Fruit fly (Drosophila melanogaster) whole organism, embryonic: ENCODE data around the gene CG9586.

Source experiments
- Adf1 ChIP-seq: fragments of 200-800 bp; sonication (Bioruptor generic); IDR thresholded peaks from 2 replicates; pipeline ENCODE4 v1.3.6; 2022; ENCODE audit warnings: missing biosample characterization, missing genetic modification characterization
- Awh ChIP-seq: fragments of 200-800 bp; sonication (Bioruptor generic); IDR thresholded peaks from 2 replicates; pipeline ENCODE4, ENCODE4 v1.3.6; 2022; ENCODE audit warnings: missing biosample characterization, missing genetic modification characterization
- B-H2 ChIP-seq: fragments of 200-800 bp; sonication (Bioruptor generic); optimal IDR thresholded peaks from 2 replicates; lab custom pipeline; 2018; ENCODE audit warnings: missing biosample characterization, mild to moderate bottlenecking, missing genetic modification characterization
- CG10543 ChIP-seq: fragments of 200-800 bp; sonication (Bioruptor generic); optimal IDR thresholded peaks from 3 replicates; lab custom pipeline; 2017; ENCODE audit warnings: missing biosample characterization, mild to moderate bottlenecking, missing genetic modification characterization, moderate library complexity
- CG11093 ChIP-seq: fragments of 200-800 bp; sonication (Bioruptor generic); IDR thresholded peaks from 3 replicates; pipeline ENCODE4 v1.3.6; 2022; ENCODE audit warnings: missing biosample characterization, missing genetic modification characterization
- CG11695 ChIP-seq: fragments of 200-800 bp; sonication (Bioruptor generic); IDR thresholded peaks from 3 replicates; pipeline ENCODE4 v1.3.6; 2022; ENCODE audit warnings: missing biosample characterization, missing genetic modification characterization
- CG14014 ChIP-seq: fragments of 200-800 bp; sonication (Bioruptor generic); IDR thresholded peaks from 2 replicates; pipeline ENCODE4 v1.3.6; 2022; ENCODE audit warnings: missing biosample characterization, missing genetic modification characterization
- CG16813 ChIP-seq: fragments of 200-800 bp; sonication (Bioruptor generic); IDR thresholded peaks from 3 replicates; pipeline ENCODE4 v1.3.6; 2022; ENCODE audit warnings: missing biosample characterization, missing genetic modification characterization; ENCODE audit not compliant: partially characterized antibody
- CG17385 ChIP-seq: fragments of 200-800 bp; sonication (Bioruptor generic); optimal IDR thresholded peaks from 3 replicates; lab custom pipeline; 2018; ENCODE audit warnings: missing biosample characterization, mild to moderate bottlenecking, missing genetic modification characterization
- CG17568 ChIP-seq: fragments of 200-800 bp; sonication (Bioruptor generic); optimal IDR thresholded peaks from 2 replicates; lab custom pipeline; 2018; ENCODE audit warnings: missing biosample characterization, mild to moderate bottlenecking, missing genetic modification characterization, moderate library complexity
- CG31224 ChIP-seq: fragments of 200-800 bp; sonication (Bioruptor generic); IDR thresholded peaks from 2 replicates; pipeline ENCODE4 v1.3.6; 2022; ENCODE audit warnings: missing biosample characterization, missing genetic modification characterization
- CG34422 ChIP-seq: fragments of 200-800 bp; sonication (Bioruptor generic); IDR thresholded peaks from 3 replicates; pipeline ENCODE4 v1.3.6; 2022; ENCODE audit warnings: missing biosample characterization, missing genetic modification characterization
- CG6813 ChIP-seq: fragments of 200-800 bp; sonication (Bioruptor generic); optimal IDR thresholded peaks from 2 replicates; lab custom pipeline; 2017; ENCODE audit warnings: missing biosample characterization, missing genetic modification characterization, mild to moderate bottlenecking, moderate library complexity, missing genetic modification reagents
- CG8765 ChIP-seq: fragments of 200-800 bp; sonication (Bioruptor generic); IDR thresholded peaks from 2 replicates; pipeline ENCODE4 v1.3.6; 2022; ENCODE audit warnings: missing biosample characterization, missing genetic modification characterization
- CrebB ChIP-seq: fragments of 200-800 bp; sonication (Bioruptor generic); optimal IDR thresholded peaks from 3 replicates; lab custom pipeline; 2018; ENCODE audit warnings: missing biosample characterization, mild to moderate bottlenecking, missing genetic modification characterization
- Dbx ChIP-seq: fragments of 200-800 bp; sonication (Bioruptor generic); IDR thresholded peaks from 3 replicates; pipeline ENCODE4 v1.3.6; 2022; ENCODE audit warnings: missing biosample characterization, missing genetic modification characterization
- Drgx ChIP-seq: fragments of 200-800 bp; sonication (Bioruptor generic); IDR thresholded peaks from 2 replicates; pipeline ENCODE4 v1.3.6; 2022; ENCODE audit warnings: missing biosample characterization, missing genetic modification characterization
- Hey ChIP-seq: fragments of 200-800 bp; sonication (Bioruptor generic); optimal IDR thresholded peaks from 3 replicates; lab custom pipeline; 2018; ENCODE audit warnings: missing biosample characterization, mild to moderate bottlenecking, missing genetic modification characterization
- Med ChIP-seq: fragments of 200-800 bp; sonication (Bioruptor generic); peaks from one replicate; lab custom pipeline; 2016; ENCODE audit warnings: missing biosample characterization, missing genetic modification characterization, mild to moderate bottlenecking, inconsistent platforms, moderate library complexity
- NfI ChIP-seq: fragments of 200-800 bp; sonication (Bioruptor generic); optimal IDR thresholded peaks from 3 replicates; lab custom pipeline; 2018; ENCODE audit warnings: missing biosample characterization, mild to moderate bottlenecking, missing genetic modification characterization, moderate library complexity
- Oaz ChIP-seq: fragments of 200-800 bp; sonication (Bioruptor generic); IDR thresholded peaks from 2 replicates; pipeline ENCODE4 v1.3.6; 2022; ENCODE audit warnings: missing biosample characterization, missing genetic modification characterization
- Oli ChIP-seq: fragments of 200-800 bp; sonication (Bioruptor generic); optimal IDR thresholded peaks from 2 replicates; lab custom pipeline; 2018; ENCODE audit warnings: missing biosample characterization, mild to moderate bottlenecking, missing genetic modification characterization, moderate library complexity
- Rfx ChIP-seq: fragments of 200-800 bp; sonication (Bioruptor generic); IDR thresholded peaks from 2 replicates; pipeline ENCODE4 v1.3.6; 2022; ENCODE audit warnings: missing biosample characterization, missing genetic modification characterization
- Stat92E ChIP-seq, 3 experiments: fragments of >200 bp in 2 of 3; fragments of 200-800 bp in 1 of 3; sonication (Bioruptor generic) in 1 of 3; optimal IDR thresholded peaks; 2 replicates each; lab custom pipeline; 2017 to 2019; ENCODE audit warnings: missing biosample characterization in 3 of 3, missing genetic modification characterization in 3 of 3, mild to moderate bottlenecking in 1 of 3, moderate library complexity in 1 of 3
- Taf1 ChIP-seq: fragments of 200-800 bp; sonication (Bioruptor generic); IDR thresholded peaks from 2 replicates; pipeline ENCODE4 v1.3.6; 2022; ENCODE audit warnings: missing biosample characterization, missing genetic modification characterization
- Trl ChIP-seq, 3 experiments: fragments of >200 bp in 2 of 3; fragments of 200-800 bp in 1 of 3; sonication (Bioruptor generic) in 1 of 3; optimal IDR thresholded peaks; 2 replicates in 1 of 3; 3 replicates in 2 of 3; lab custom pipeline; 2016 to 2017; ENCODE audit warnings: missing biosample characterization in 1 of 3, missing genetic modification characterization in 1 of 3
- Xrp1 ChIP-seq: fragments of 200-800 bp; sonication (Bioruptor generic); IDR thresholded peaks from 2 replicates; pipeline ENCODE4 v1.3.6; 2022; ENCODE audit warnings: missing biosample characterization, missing genetic modification characterization
- bowl ChIP-seq: fragments of 200-800 bp; sonication (Bioruptor generic); IDR thresholded peaks from 2 replicates; pipeline ENCODE4 v1.3.6; 2022; ENCODE audit warnings: missing biosample characterization, missing genetic modification characterization
- chinmo ChIP-seq: fragments of 200-800 bp; sonication (Bioruptor generic); IDR thresholded peaks from 4 replicates; pipeline ENCODE4 v1.3.6; 2022; ENCODE audit warnings: missing biosample characterization, missing genetic modification characterization; ENCODE audit not compliant: partially characterized antibody
- chm ChIP-seq: fragments of 200-800 bp; sonication (Bioruptor generic); IDR thresholded peaks from 2 replicates; pipeline ENCODE4 v1.3.6; 2022; ENCODE audit warnings: missing biosample characterization, missing genetic modification characterization
- ci ChIP-seq: fragments of 200-800 bp; sonication (Bioruptor generic); IDR thresholded peaks from 3 replicates; pipeline ENCODE4 v1.3.6; 2022; ENCODE audit warnings: missing biosample characterization, missing genetic modification characterization
- dimm ChIP-seq: fragments of 200-800 bp; sonication (Bioruptor generic); IDR thresholded peaks from 2 replicates; pipeline ENCODE4 v1.3.6; 2022; ENCODE audit warnings: missing biosample characterization, missing genetic modification characterization
- ftz-f1 ChIP-seq: fragments of 200-800 bp; sonication (Bioruptor generic); optimal IDR thresholded peaks from 2 replicates; lab custom pipeline; 2016; ENCODE audit warnings: missing biosample characterization, missing genetic modification characterization
- kah ChIP-seq: fragments of 200-800 bp; sonication (Bioruptor generic); optimal IDR thresholded peaks from 2 replicates; lab custom pipeline; 2018; ENCODE audit warnings: missing biosample characterization, mild to moderate bottlenecking, missing genetic modification characterization
- kay ChIP-seq: fragments of 200-800 bp; sonication (Bioruptor generic); optimal IDR thresholded peaks from 2 replicates; lab custom pipeline; 2016; ENCODE audit warnings: missing biosample characterization, missing genetic modification characterization
- lbe ChIP-seq: fragments of 200-800 bp; sonication (Bioruptor generic); optimal IDR thresholded peaks from 2 replicates; lab custom pipeline; 2016; ENCODE audit warnings: missing biosample characterization, mild to moderate bottlenecking, missing genetic modification characterization
- onecut ChIP-seq: fragments of 200-800 bp; sonication (Bioruptor generic); IDR thresholded peaks from 2 replicates; pipeline ENCODE4 v1.3.6; 2022; ENCODE audit warnings: missing biosample characterization, missing genetic modification characterization
- pfk ChIP-seq: fragments of 200-800 bp; sonication (Bioruptor generic); optimal IDR thresholded peaks from 2 replicates; lab custom pipeline; 2018; ENCODE audit warnings: missing biosample characterization, mild to moderate bottlenecking, missing genetic modification characterization, moderate library complexity
- rib ChIP-seq: fragments of 200-800 bp; sonication (Bioruptor generic); IDR thresholded peaks from 2 replicates; pipeline ENCODE4 v1.3.6; 2022; ENCODE audit warnings: missing biosample characterization, missing genetic modification characterization
- sd ChIP-seq: fragments of 200-800 bp; sonication (Bioruptor generic); optimal IDR thresholded peaks from 3 replicates; lab custom pipeline; 2018; ENCODE audit warnings: missing biosample characterization, mild to moderate bottlenecking, missing genetic modification characterization, moderate library complexity
- sens ChIP-seq: fragments of 200-800 bp; sonication (Bioruptor generic); peaks from one replicate; lab custom pipeline; 2016; ENCODE audit warnings: missing biosample characterization, missing genetic modification characterization
- seq ChIP-seq: fragments of 200-800 bp; sonication (Bioruptor generic); IDR thresholded peaks from 2 replicates; pipeline ENCODE4 v1.3.6; 2022; ENCODE audit warnings: missing biosample characterization, missing genetic modification characterization
- slbo ChIP-seq: fragments of 200-800 bp; sonication (Bioruptor generic); IDR thresholded peaks from 2 replicates; pipeline ENCODE4 v1.3.6; 2022; ENCODE audit warnings: missing biosample characterization, missing genetic modification characterization
- sob ChIP-seq: fragments of 200-800 bp; sonication (Bioruptor generic); IDR thresholded peaks from 2 replicates; pipeline ENCODE4 v1.3.6; 2022; ENCODE audit warnings: missing biosample characterization, missing genetic modification characterization
- vvl ChIP-seq: fragments of 200-800 bp; sonication (Bioruptor generic); IDR thresholded peaks from 2 replicates; pipeline ENCODE4 v1.3.6; 2022; ENCODE audit warnings: missing biosample characterization, missing genetic modification characterization
- yki ChIP-seq: fragments of >200 bp; optimal IDR thresholded peaks from 3 replicates; lab custom pipeline; 2018
- zf30C ChIP-seq: fragments of 200-800 bp; sonication (Bioruptor generic); optimal IDR thresholded peaks from 3 replicates; lab custom pipeline; 2018; ENCODE audit warnings: missing biosample characterization, mild to moderate bottlenecking, missing genetic modification characterization

The CG9586 gene

dm6 chr2L:9178445-9179122 lies 12.3 kb upstream of the CG9586 start (continued):
- TF ChIP-seq CG10543 (GFP tag; lab: Kevin White, UChicago) (peak; percentile 3), sob (no peak)

dm6 chr2L:9176791-9177190 lies 10.5 kb upstream of the CG9586 start:
- no peak for TF ChIP-seq Oaz (GFP tag; lab: Robert Waterston, UW)
- TF ChIP-seq chm (GFP tag; lab: Robert Waterston, UW): peak; percentile 89; the same call in 1 of the 2 replicates
- peak; percentile 12; the same call in 1 of the 2 replicates for TF ChIP-seq rib (GFP tag; lab: Robert Waterston, UW)
- TF ChIP-seq pfk: peak; percentile 94
- TF ChIP-seq Med: peak; percentile 73
- peak; percentile 19; the same call in 1 of the 2 replicates for TF ChIP-seq Xrp1 (GFP tag; lab: Robert Waterston, UW)
- TF ChIP-seq Dbx (GFP tag; lab: Robert Waterston, UW): peak; percentile 59; the same call in 2 of the 3 replicates
- no peak for TF ChIP-seq CrebB
- TF ChIP-seq Rfx: peak; percentile 51; the same call in 1 of the 2 replicates
- peak; percentile 81 for TF ChIP-seq ci (GFP tag; lab: Robert Waterston, UW)
- peak; percentile 18 for TF ChIP-seq lbe (GFP tag; lab: Kevin White, UChicago)
- no peak for TF ChIP-seq Hey
- peak; percentile 71; the same call in 1 of the 2 replicates for TF ChIP-seq vvl (GFP tag; lab: Robert Waterston, UW)
- TF ChIP-seq zf30C (GFP tag; lab: Kevin White, UChicago): peak; percentile 85
- no peak for TF ChIP-seq Oli (tag; lab: Kevin White, UChicago)
- peak; percentile 6 for TF ChIP-seq yki (lab: Kevin White, UChicago)
- TF ChIP-seq NfI (GFP tag; lab: Kevin White, UChicago): no peak
- peak; percentile 74; the same call in 1 of the 2 replicates for TF ChIP-seq CG8765 (GFP tag; lab: Robert Waterston, UW)
- TF ChIP-seq Adf1 (GFP tag; lab: Robert Waterston, UW): peak; percentile 14; the same call in 1 of the 2 replicates
- TF ChIP-seq seq (GFP tag; lab: Robert Waterston, UW): 0 out of 2 replicates have a peak, but pooled peaks have one; percentile 17
- TF ChIP-seq Drgx (GFP tag; lab: Robert Waterston, UW): 0 out of 2 replicates have a peak, but pooled peaks have one; percentile 39
- no peak for TF ChIP-seq slbo (GFP tag; lab: Robert Waterston, UW)
- TF ChIP-seq sens (GFP tag; lab: Kevin White, UChicago): peak; percentile 76
- peak; percentile 21 for TF ChIP-seq CG6813
- TF ChIP-seq CG16813 (GFP tag; lab: Robert Waterston, UW): no peak
- TF ChIP-seq Awh (GFP tag; lab: Robert Waterston, UW): 0 out of 2 replicates have a peak, but pooled peaks have one; percentile 6
- TF ChIP-seq kah (GFP tag; lab: Kevin White, UChicago): peak; percentile 66
- peak; percentile 18; the same call in 1 of the 3 replicates for TF ChIP-seq CG11695 (GFP tag; lab: Robert Waterston, UW)
- TF ChIP-seq CG14014: peak; percentile 58; the same call in 1 of the 2 replicates
- TF ChIP-seq onecut (GFP tag; lab: Robert Waterston, UW): peak; percentile 66
- TF ChIP-seq kay (GFP tag; lab: Kevin White, UChicago): no peak
- no peak for TF ChIP-seq ftz-f1 (GFP tag; lab: Kevin White, UChicago)
- TF ChIP-seq chinmo (GFP tag; lab: Robert Waterston, UW): peak; percentile 31; the same call in 1 of the 4 replicates
- TF ChIP-seq CG31224 (GFP tag; lab: Robert Waterston, UW): no peak
- peak; percentile 18 for TF ChIP-seq CG17385 (GFP tag; lab: Kevin White, UChicago)
- no peak for TF ChIP-seq Taf1 (GFP tag; lab: Robert Waterston, UW)
- TF ChIP-seq Trl (optimal IDR thresholded peaks at IDR 0.05; lab: Kevin White, UChicago): peak; percentile 75 to 81
- no peak for TF ChIP-seq Trl (GFP tag; optimal IDR thresholded peaks at IDR 0.05; lab: Kevin White, UChicago)
- TF ChIP-seq sd (tag; lab: Kevin White, UChicago): peak; percentile 57
- TF ChIP-seq CG34422 (GFP tag; lab: Robert Waterston, UW): peak; percentile 7; the same call in 1 of the 3 replicates
- peak in 1 of 3 experiments; percentile 16 for TF ChIP-seq Stat92E (GFP tag; optimal IDR thresholded peaks at IDR 0.05; lab: Kevin White, UChicago)
- TF ChIP-seq CG17568 (GFP tag; lab: Kevin White, UChicago): peak; percentile 28
- TF ChIP-seq CG11093 (GFP tag; lab: Robert Waterston, UW): no peak
- no peak for TF ChIP-seq dimm (GFP tag; lab: Robert Waterston, UW)
- TF ChIP-seq B-H2 (GFP tag; lab: Kevin White, UChicago): peak; percentile 60
- peak; percentile 62; the same call in 1 of the 2 replicates for TF ChIP-seq bowl (GFP tag; lab: Robert Waterston, UW)
